Fruit fly (Drosophila melanogaster): ENCODE measurements around the gene CG2898.

DNA sequence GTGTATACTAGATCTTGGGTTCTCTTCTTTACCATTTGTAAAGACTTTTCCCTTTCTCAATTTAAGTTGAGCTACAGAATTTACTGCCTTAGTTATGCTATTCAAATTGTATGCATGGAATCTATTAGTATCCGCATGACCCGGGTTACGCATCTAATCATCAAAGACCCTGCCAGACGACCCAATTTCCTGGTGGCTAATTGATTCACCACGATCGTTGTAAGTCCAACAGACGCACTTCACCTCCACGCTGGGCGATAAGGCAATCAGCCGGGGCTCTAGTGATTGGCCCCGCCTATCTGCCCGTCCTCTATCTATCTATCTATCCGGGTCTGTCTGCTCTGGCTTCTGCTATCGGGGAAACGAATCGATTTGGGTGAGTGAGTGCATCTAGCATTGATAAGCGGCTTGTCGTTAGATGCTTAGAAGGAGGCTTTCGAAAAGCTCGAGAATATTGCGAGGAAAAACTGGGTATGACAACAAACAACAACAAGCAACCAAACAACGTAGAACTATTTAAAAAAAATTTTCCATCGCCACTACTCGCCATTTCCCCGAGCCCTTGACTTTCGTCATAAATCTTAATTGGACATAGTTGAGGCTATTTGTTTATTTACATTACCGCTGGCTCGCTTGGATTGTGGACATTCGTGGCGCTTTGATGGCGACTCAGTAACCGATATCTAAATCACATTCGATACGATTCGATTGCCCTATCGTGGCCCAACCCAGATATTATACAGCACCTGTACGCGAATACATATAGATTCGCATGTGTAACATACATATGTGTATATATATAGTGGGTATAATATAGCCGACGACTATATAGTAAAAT lies 4.8 kb upstream of the CG2898 start:
- TF ChIP-seq CG8478 (optimal IDR thresholded peaks at IDR 0.05) (no peak), EcR (GFP tag; optimal IDR thresholded peaks at IDR 0.05) (no peak), psq (optimal IDR thresholded peaks at IDR 0.05) (no peak), usp (GFP tag; optimal IDR thresholded peaks at IDR 0.05) (no peak), Dll (optimal IDR thresholded peaks at IDR 0.05) (no peak)
